Worm (Caenorhabditis elegans) whole organism, late embryonic: ENCODE results near the gene F58E6.4.
A peak's percentile ranks its signal among the peaks of the same experiment; 100 is the strongest.

Source experiments
- C38D4.7 ChIP-seq: fragments of 200-800 bp; sonication (Bioruptor generic); optimal IDR thresholded peaks from 2 replicates; lab custom pipeline; 2018; ENCODE audit warnings: mild to moderate bottlenecking, missing genetic modification characterization, moderate library complexity, missing compliant biosample characterization
- K02D7.2 ChIP-seq: sonication (generic microtip); optimal IDR thresholded peaks from 2 replicates; lab custom pipeline; 2017; ENCODE audit warnings: mild to moderate bottlenecking, missing genetic modification characterization, missing compliant biosample characterization
- T23F11.4 ChIP-seq: fragments of 200-800 bp; sonication (Bioruptor generic); optimal IDR thresholded peaks from 2 replicates; lab custom pipeline; 2018; ENCODE audit warnings: mild to moderate bottlenecking, missing genetic modification characterization, missing compliant biosample characterization
- ama-1 ChIP-seq: fragments of 150-350 bp; optimal IDR thresholded peaks from 2 replicates; lab custom pipeline; 2014
- ceh-22 ChIP-seq: sonication (generic microtip); optimal IDR thresholded peaks from 2 replicates; lab custom pipeline; 2017; ENCODE audit warnings: missing biosample characterization, missing genetic modification characterization
- ceh-24 ChIP-seq: sonication (generic microtip); optimal IDR thresholded peaks from 2 replicates; lab custom pipeline; 2016; ENCODE audit warnings: mild to moderate bottlenecking, missing genetic modification characterization, missing compliant biosample characterization
- ceh-31 ChIP-seq: sonication (generic microtip); optimal IDR thresholded peaks from 2 replicates; lab custom pipeline; 2016; ENCODE audit warnings: missing genetic modification characterization, missing compliant biosample characterization
- ceh-34 ChIP-seq: sonication (generic microtip); optimal IDR thresholded peaks from 2 replicates; lab custom pipeline; 2016; ENCODE audit warnings: mild to moderate bottlenecking, missing genetic modification characterization, missing compliant biosample characterization
- ceh-6 ChIP-seq: fragments of 200-800 bp; sonication (Bioruptor generic); optimal IDR thresholded peaks from 2 replicates; lab custom pipeline; 2018; ENCODE audit warnings: mild to moderate bottlenecking, missing genetic modification characterization, missing compliant biosample characterization
- ceh-9 ChIP-seq: sonication (generic microtip); optimal IDR thresholded peaks from 2 replicates; lab custom pipeline; 2016; ENCODE audit warnings: mild to moderate bottlenecking, missing genetic modification characterization, inconsistent platforms, missing compliant biosample characterization
- che-1 ChIP-seq: sonication (generic microtip); optimal IDR thresholded peaks from 2 replicates; lab custom pipeline; 2016; ENCODE audit warnings: mild to moderate bottlenecking, missing genetic modification characterization, missing compliant biosample characterization
- dve-1 ChIP-seq: sonication (generic microtip); optimal IDR thresholded peaks from 2 replicates; lab custom pipeline; 2017; ENCODE audit warnings: antibody characterized with exemption, mild to moderate bottlenecking, missing genetic modification characterization, missing compliant biosample characterization
- elt-2 ChIP-seq: sonication (generic microtip); optimal IDR thresholded peaks from 2 replicates; lab custom pipeline; 2016; ENCODE audit warnings: missing genetic modification reagents, missing genetic modification characterization, missing compliant biosample characterization
- fax-1 ChIP-seq: sonication (generic microtip); optimal IDR thresholded peaks from 2 replicates; lab custom pipeline; 2016; ENCODE audit warnings: missing genotype, missing genetic modification characterization, missing compliant biosample characterization
- hlh-13 ChIP-seq: fragments of 200-800 bp; sonication (Bioruptor generic); optimal IDR thresholded peaks from 2 replicates; lab custom pipeline; 2018; ENCODE audit warnings: mild to moderate bottlenecking, missing genetic modification characterization, missing compliant biosample characterization
- hlh-30 ChIP-seq: sonication (generic microtip); optimal IDR thresholded peaks from 2 replicates; lab custom pipeline; 2017; ENCODE audit warnings: antibody characterized with exemption, missing genetic modification characterization, missing compliant biosample characterization; ENCODE audit not compliant: insufficient read depth
- lin-11 ChIP-seq: fragments of 200-800 bp; sonication (Bioruptor generic); optimal IDR thresholded peaks from 2 replicates; lab custom pipeline; 2018; ENCODE audit warnings: mild to moderate bottlenecking, missing genetic modification characterization, missing compliant biosample characterization
- mec-3 ChIP-seq: sonication (generic microtip); optimal IDR thresholded peaks from 2 replicates; lab custom pipeline; 2016; ENCODE audit warnings: borderline replicate concordance, missing genetic modification characterization, missing compliant biosample characterization
- nfya-1 ChIP-seq: sonication (generic microtip); optimal IDR thresholded peaks from 2 replicates; lab custom pipeline; 2017; ENCODE audit warnings: missing genetic modification characterization, mild to moderate bottlenecking, missing compliant biosample characterization, antibody characterized with exemption, moderate library complexity
- npax-4 ChIP-seq: sonication (generic microtip); optimal IDR thresholded peaks from 2 replicates; lab custom pipeline; 2016; ENCODE audit warnings: missing genetic modification characterization, missing compliant biosample characterization
- pag-3 ChIP-seq: sonication (generic microtip); optimal IDR thresholded peaks from 2 replicates; lab custom pipeline; 2016; ENCODE audit warnings: missing compliant biosample characterization, missing genetic modification characterization, borderline replicate concordance
- pat-9 ChIP-seq: fragments of 200-800 bp; sonication (Bioruptor generic); optimal IDR thresholded peaks from 2 replicates; lab custom pipeline; 2018; ENCODE audit warnings: mild to moderate bottlenecking, missing genetic modification characterization, moderate library complexity, missing compliant biosample characterization
- pax-1 ChIP-seq: fragments of 150-350 bp; optimal IDR thresholded peaks from 2 replicates; lab custom pipeline; 2014; ENCODE audit warnings: missing biosample characterization, missing genetic modification characterization
- pha-2 ChIP-seq: sonication (generic microtip); optimal IDR thresholded peaks from 2 replicates; lab custom pipeline; 2017; ENCODE audit warnings: mild to moderate bottlenecking, missing genetic modification characterization, missing compliant biosample characterization
- pha-4 ChIP-seq: fragments of 150-350 bp; optimal IDR thresholded peaks from 2 replicates; lab custom pipeline; 2018; ENCODE audit warnings: missing biosample characterization, missing genetic modification reagents, missing genetic modification characterization
- pqm-1 ChIP-seq: sonication (generic microtip); optimal IDR thresholded peaks from 2 replicates; lab custom pipeline; 2016; ENCODE audit warnings: missing genetic modification characterization, missing compliant biosample characterization
- pros-1 ChIP-seq: fragments of 150-350 bp; optimal IDR thresholded peaks from 2 replicates; lab custom pipeline; 2014; ENCODE audit warnings: missing biosample characterization, missing genetic modification reagents, missing genetic modification characterization
- ref-2 ChIP-seq: sonication (generic microtip); optimal IDR thresholded peaks from 2 replicates; lab custom pipeline; 2016; ENCODE audit warnings: missing genetic modification characterization, missing compliant biosample characterization
- rnt-1 ChIP-seq: sonication (generic microtip); optimal IDR thresholded peaks from 2 replicates; lab custom pipeline; 2016; ENCODE audit warnings: missing genetic modification characterization, missing compliant biosample characterization
- sox-4 ChIP-seq: sonication (generic microtip); optimal IDR thresholded peaks from 2 replicates; lab custom pipeline; 2017; ENCODE audit warnings: mild to moderate bottlenecking, missing genetic modification characterization, inconsistent platforms, missing compliant biosample characterization
- tbx-2 ChIP-seq: sonication (generic microtip); optimal IDR thresholded peaks from 2 replicates; lab custom pipeline; 2016; ENCODE audit warnings: missing genetic modification characterization, missing compliant biosample characterization
- unc-42 ChIP-seq: sonication (generic microtip); optimal IDR thresholded peaks from 2 replicates; lab custom pipeline; 2016; ENCODE audit warnings: missing genotype, missing genetic modification characterization, missing compliant biosample characterization
- zip-5 ChIP-seq: sonication (generic microtip); optimal IDR thresholded peaks from 2 replicates; lab custom pipeline; 2016; ENCODE audit warnings: missing genetic modification characterization, missing compliant biosample characterization

F58E6.4 gene

DNA sequence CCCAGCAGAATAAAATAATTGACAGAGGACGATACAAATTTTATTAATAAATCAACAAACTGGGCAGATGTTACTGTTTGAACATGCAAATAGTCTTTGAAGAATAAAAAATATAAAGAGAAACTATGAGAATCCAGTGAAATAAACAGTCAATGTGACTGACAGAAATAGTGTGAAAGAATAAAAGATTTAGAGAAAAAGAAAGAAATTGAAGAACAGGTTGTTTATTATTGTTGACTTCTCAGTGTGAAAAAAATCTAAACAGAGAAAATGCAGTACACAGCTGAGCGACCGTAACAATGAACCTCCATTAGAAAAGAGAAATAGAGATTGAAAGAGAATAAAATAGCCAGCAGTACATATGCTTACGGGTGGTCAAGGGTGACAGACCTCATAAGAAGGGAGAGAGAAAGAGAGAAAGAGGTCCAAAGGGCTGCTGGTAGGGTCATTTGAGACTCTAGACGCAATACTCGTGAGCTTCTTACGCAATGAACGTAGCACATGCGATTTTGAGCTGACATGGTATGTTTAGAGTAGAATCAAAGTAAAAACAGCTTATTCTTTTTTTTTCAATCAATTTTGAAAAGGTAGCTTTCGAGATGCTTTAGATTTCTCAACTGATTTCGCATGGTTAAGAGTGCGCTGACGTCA lies 26.1 kb downstream of the F58E6.4 start, which contains the start of gene slcr-46.3:
Gene slcr-46.3 (minus strand): TSS at position 86 of the 651 bp plus-strand sequence.
- no peak for TF ChIP-seq pha-4 (tag; lab: Kevin White, UChicago)
- TF ChIP-seq pax-1 (tag; lab: Kevin White, UChicago), result peak; percentile 77
- no peak for TF ChIP-seq pag-3 (tag; lab: Kevin White, UChicago)
- no peak for TF ChIP-seq ceh-6
- peak; percentile 50 for TF ChIP-seq ceh-34 (tag; lab: Kevin White, UChicago)
- peak; percentile 13 for TF ChIP-seq nfya-1 (tag; lab: Kevin White, UChicago)
- TF ChIP-seq hlh-30 (tag; lab: Kevin White, UChicago), result peak; percentile 27
- peak; percentile 12 for TF ChIP-seq tbx-2
- no peak for TF ChIP-seq C38D4.7 (GFP tag; lab: Kevin White, UChicago)
- peak; percentile 36 for TF ChIP-seq ref-2 (tag; lab: Kevin White, UChicago)
- TF ChIP-seq unc-42 (tag; lab: Kevin White, UChicago), result no peak
- no peak for TF ChIP-seq ceh-24

DNA sequence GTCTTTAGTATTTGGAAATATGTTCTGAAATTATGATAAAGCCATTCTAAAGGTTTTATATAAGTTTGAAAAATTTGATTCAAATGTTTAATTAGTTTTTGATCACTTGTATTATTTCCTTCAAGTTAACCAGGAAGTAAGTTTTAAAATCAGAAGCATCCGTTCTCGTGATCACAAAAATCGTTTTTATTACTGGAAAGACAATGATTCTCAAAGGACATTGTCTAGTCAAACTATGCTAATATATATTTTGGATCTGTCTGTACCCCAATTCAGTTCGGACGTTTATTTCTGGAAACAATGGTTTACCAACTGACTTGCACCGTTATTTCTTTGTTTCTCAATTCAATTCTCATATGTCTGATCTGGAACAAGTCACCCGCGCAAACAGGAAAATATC lies 33.8 kb downstream of the F58E6.4 start, which contains the start of gene str-188:
Gene str-188 (plus strand): TSS at position 301 of the 400 bp plus-strand sequence.
- TF ChIP-seq rnt-1 (no peak), pat-9 (tag; lab: Kevin White, UChicago) (no peak), pros-1 (tag; lab: Kevin White, UChicago) (no peak), che-1 (no peak)

DNA sequence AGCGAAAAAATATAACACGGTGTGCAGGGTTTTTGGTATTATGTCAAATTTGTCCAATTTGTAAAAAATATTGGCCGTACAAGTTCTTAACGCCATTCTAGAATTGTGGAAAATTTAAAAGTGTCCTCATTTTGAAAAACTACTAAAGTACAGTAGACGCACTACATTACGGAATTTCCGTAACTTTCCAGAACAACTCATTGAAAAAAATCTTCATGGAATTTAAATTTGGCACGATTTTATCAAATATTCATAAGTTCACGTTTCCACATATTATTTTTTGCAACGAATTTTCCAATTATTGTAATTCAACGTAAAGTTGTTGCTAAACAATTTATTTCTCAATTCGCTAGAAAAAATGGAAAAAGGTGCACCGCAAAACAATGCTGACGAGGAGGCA lies 35.3 kb downstream of the F58E6.4 start, which contains the start of gene F40F9.3:
Gene F40F9.3 (plus strand): TSS at position 301 of the 400 bp plus-strand sequence.
- no peak for TF ChIP-seq pha-2
- no peak for TF ChIP-seq sox-4 (tag; lab: Kevin White, UChicago)
- no peak for TF ChIP-seq ceh-22 (tag; lab: Kevin White, UChicago)
- TF ChIP-seq pqm-1, result no peak
- no peak for TF ChIP-seq K02D7.2
- TF ChIP-seq ref-2 (tag; lab: Kevin White, UChicago), result no peak
- no peak for TF ChIP-seq ceh-9 (tag; lab: Kevin White, UChicago)
- TF ChIP-seq T23F11.4, result no peak
- TF ChIP-seq dve-1 (tag; lab: Kevin White, UChicago), result no peak
- TF ChIP-seq ceh-31, result no peak
- TF ChIP-seq hlh-13 (GFP tag; lab: Kevin White, UChicago), result no peak
- no peak for TF ChIP-seq elt-2
- TF ChIP-seq mec-3 (tag; lab: Kevin White, UChicago), result no peak
- TF ChIP-seq pax-1 (tag; lab: Kevin White, UChicago), result no peak
- TF ChIP-seq C38D4.7 (GFP tag; lab: Kevin White, UChicago), result no peak

DNA sequence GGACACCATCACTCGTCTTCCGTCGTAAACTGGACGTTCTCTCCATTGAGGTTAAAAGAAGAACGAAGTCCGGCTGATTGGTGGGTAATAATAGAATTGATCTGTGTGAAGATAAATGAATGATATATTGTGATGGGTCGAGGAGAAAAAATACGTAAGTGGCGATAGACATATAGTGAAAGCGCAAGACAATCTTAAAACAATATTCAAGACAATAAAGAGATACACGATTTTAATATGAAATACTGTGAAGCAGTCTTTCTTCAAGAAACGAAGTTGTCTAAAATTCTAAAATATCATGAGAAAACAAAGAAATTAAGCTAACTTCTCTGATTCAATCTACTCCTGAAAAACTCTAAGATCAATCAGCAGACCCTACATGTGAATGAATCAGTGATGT lies 36.7 kb downstream of the F58E6.4 start, which contains the start of gene F40F9.10:
Gene F40F9.10 (minus strand): TSS at position 101 of the 400 bp plus-strand sequence.
- no peak for TF ChIP-seq elt-2
- TF ChIP-seq fax-1, result no peak
- no peak for TF ChIP-seq zip-5 (tag; lab: Kevin White, UChicago)
- TF ChIP-seq lin-11, result no peak
- no peak for TF ChIP-seq npax-4 (tag; lab: Kevin White, UChicago)
- TF ChIP-seq ama-1 (lab: Kevin White, UChicago), result no peak
- TF ChIP-seq, all 69 proteins: peak for 0
